Fruit fly (Drosophila melanogaster) whole organism, wandering third instar larva: Measurements from ENCODE around the gene gdl.

Experiments
- Abd-B ChIP-seq: fragments of >200 bp; optimal IDR thresholded peaks from 2 replicates; lab custom pipeline; 2017; ENCODE audit warnings: missing biosample characterization, missing genetic modification characterization
- CG9705 ChIP-seq: fragments of 200-800 bp; sonication (Bioruptor generic); optimal IDR thresholded peaks from 2 replicates; lab custom pipeline; 2018; ENCODE audit warnings: missing biosample characterization, mild to moderate bottlenecking, missing genetic modification characterization
- CrebA ChIP-seq: fragments of 200-800 bp; sonication (Bioruptor generic); optimal IDR thresholded peaks from 2 replicates; lab custom pipeline; 2016; ENCODE audit warnings: missing biosample characterization, mild to moderate bottlenecking, missing genetic modification characterization, borderline replicate concordance
- Dfd ChIP-seq: fragments of >200 bp; optimal IDR thresholded peaks from 2 replicates; lab custom pipeline; 2017; ENCODE audit warnings: missing biosample characterization, missing genetic modification characterization
- Dif ChIP-seq: fragments of 200-275, 200-300 bp; sonication (Bioruptor generic); optimal IDR thresholded peaks from 2 replicates; lab custom pipeline; 2018; ENCODE audit warnings: missing biosample characterization, missing genetic modification characterization; ENCODE audit not compliant: partially characterized antibody
- HLH106 ChIP-seq: fragments of 200-800 bp; optimal IDR thresholded peaks from 3 replicates; lab custom pipeline; 2019; ENCODE audit warnings: missing biosample characterization, mild to moderate bottlenecking, missing genetic modification characterization, moderate library complexity
- Hnf4 ChIP-seq: fragments of 200-800 bp; sonication (Bioruptor generic); optimal IDR thresholded peaks from 2 replicates; lab custom pipeline; 2016; ENCODE audit warnings: missing biosample characterization, mild to moderate bottlenecking, missing genetic modification characterization
- Hr78 ChIP-seq: fragments of >200 bp; optimal IDR thresholded peaks from 2 replicates; lab custom pipeline; 2017; ENCODE audit warnings: missing biosample characterization, missing genetic modification characterization
- Hr83 ChIP-seq: fragments of 200-300 bp; sonication (Bioruptor generic); optimal IDR thresholded peaks from 2 replicates; lab custom pipeline; 2016; ENCODE audit warnings: missing biosample characterization, mild to moderate bottlenecking, missing genetic modification characterization, moderate library complexity; ENCODE audit not compliant: poor library complexity, severe bottlenecking
- Jra ChIP-seq: sonication (Bioruptor generic); optimal IDR thresholded peaks from 2 replicates; lab custom pipeline; 2016; ENCODE audit warnings: missing biosample characterization, missing genetic modification characterization
- Mio ChIP-seq: sonication (Bioruptor generic); optimal IDR thresholded peaks from 2 replicates; lab custom pipeline; 2016; ENCODE audit warnings: missing biosample characterization, missing genetic modification characterization
- Myc ChIP-seq: fragments of >200 bp; optimal IDR thresholded peaks from 2 replicates; lab custom pipeline; 2017
- N ChIP-seq: fragments of >200 bp; optimal IDR thresholded peaks from 2 replicates; lab custom pipeline; 2018; ENCODE audit warnings: missing biosample characterization, missing external identifiers, missing genetic modification characterization
- OdsH ChIP-seq: fragments of 200-800 bp; sonication (Bioruptor generic); optimal IDR thresholded peaks from 2 replicates; lab custom pipeline; 2016; ENCODE audit warnings: missing biosample characterization, mild to moderate bottlenecking, missing genetic modification characterization
- Rel ChIP-seq, 2 experiments: fragments of 200-800 bp; sonication (Bioruptor generic) in 1 of 2; optimal IDR thresholded peaks; 2 replicates in 1 of 2; 3 replicates in 1 of 2; lab custom pipeline; 2016 to 2019; ENCODE audit warnings: mild to moderate bottlenecking in 2 of 2, missing biosample characterization in 2 of 2, missing genetic modification characterization in 2 of 2, moderate library complexity in 1 of 2
- Sp1 ChIP-seq: fragments of 200-800 bp; sonication (Bioruptor generic); optimal IDR thresholded peaks from 3 replicates; lab custom pipeline; 2019; ENCODE audit warnings: missing biosample characterization, mild to moderate bottlenecking, missing genetic modification characterization, moderate library complexity
- Vsx2 ChIP-seq: fragments of 200-300, 225-300 bp; sonication (Bioruptor generic); optimal IDR thresholded peaks from 2 replicates; lab custom pipeline; 2018; ENCODE audit warnings: missing biosample characterization, missing genetic modification characterization; ENCODE audit not compliant: partially characterized antibody
- br ChIP-seq: fragments of 200-800 bp; sonication (Bioruptor generic); optimal IDR thresholded peaks from 2 replicates; lab custom pipeline; 2016; ENCODE audit warnings: missing biosample characterization, missing genetic modification characterization
- dl ChIP-seq, 2 experiments: fragments of 175-275, 200-275 bp in 1 of 2; fragments of 200-275 bp in 1 of 2; sonication (Bioruptor generic); optimal IDR thresholded peaks; lab custom pipeline; 2018; ENCODE audit warnings: mild to moderate bottlenecking in 2 of 2, missing biosample characterization in 2 of 2, missing genetic modification characterization in 2 of 2, moderate library complexity in 2 of 2; ENCODE audit not compliant: partially characterized antibody in 2 of 2, insufficient read depth in 1 of 2
- ey ChIP-seq: fragments of 200-800 bp; sonication (Bioruptor generic); optimal IDR thresholded peaks from 2 replicates; lab custom pipeline; 2016; ENCODE audit warnings: missing biosample characterization, missing genetic modification characterization
- fru ChIP-seq: fragments of 200-800 bp; sonication (Bioruptor generic); optimal IDR thresholded peaks from 3 replicates; lab custom pipeline; 2016; ENCODE audit warnings: missing biosample characterization, mild to moderate bottlenecking, missing genetic modification characterization
- h ChIP-seq: fragments of 200-800 bp; sonication (Bioruptor generic); optimal IDR thresholded peaks from 3 replicates; lab custom pipeline; 2016; ENCODE audit warnings: missing biosample characterization, mild to moderate bottlenecking, missing genetic modification characterization
- jim ChIP-seq: fragments of 175-275, 200-325 bp; sonication (Bioruptor generic); optimal IDR thresholded peaks from 2 replicates; lab custom pipeline; 2016; ENCODE audit warnings: missing biosample characterization, mild to moderate bottlenecking, missing genetic modification characterization
- lola ChIP-seq: fragments of >200 bp; optimal IDR thresholded peaks from 2 replicates; lab custom pipeline; 2017; ENCODE audit warnings: missing biosample characterization, missing genetic modification characterization
- pan ChIP-seq: fragments of >200 bp; optimal IDR thresholded peaks from 2 replicates; lab custom pipeline; 2017
- psq ChIP-seq: fragments of 200-800 bp; sonication (Bioruptor generic); optimal IDR thresholded peaks from 3 replicates; lab custom pipeline; 2017; ENCODE audit warnings: missing biosample characterization, mild to moderate bottlenecking, missing genetic modification characterization, moderate library complexity
- rgr ChIP-seq: fragments of 200-800 bp; sonication (Bioruptor generic); optimal IDR thresholded peaks from 3 replicates; lab custom pipeline; 2016; ENCODE audit warnings: missing biosample characterization, mild to moderate bottlenecking, missing genetic modification characterization
- sage ChIP-seq: fragments of 200-800 bp; sonication (Bioruptor generic); optimal IDR thresholded peaks from 2 replicates; lab custom pipeline; 2016; ENCODE audit warnings: missing biosample characterization, mild to moderate bottlenecking, missing genetic modification characterization
- sv ChIP-seq: fragments of 200-800 bp; sonication (Bioruptor generic); optimal IDR thresholded peaks from 3 replicates; lab custom pipeline; 2016; ENCODE audit warnings: missing biosample characterization, missing genetic modification characterization
- tai ChIP-seq: sonication (Bioruptor generic); optimal IDR thresholded peaks from 2 replicates; lab custom pipeline; 2016; ENCODE audit warnings: missing biosample characterization, missing genetic modification characterization
- usp ChIP-seq: fragments of >200 bp; optimal IDR thresholded peaks from 2 replicates; lab custom pipeline; 2017; ENCODE audit warnings: missing biosample characterization, missing genetic modification characterization
- woc ChIP-seq: sonication (Bioruptor generic); optimal IDR thresholded peaks from 2 replicates; lab custom pipeline; 2016; ENCODE audit warnings: missing biosample characterization, mild to moderate bottlenecking, missing genetic modification characterization

The gdl gene

DNA sequence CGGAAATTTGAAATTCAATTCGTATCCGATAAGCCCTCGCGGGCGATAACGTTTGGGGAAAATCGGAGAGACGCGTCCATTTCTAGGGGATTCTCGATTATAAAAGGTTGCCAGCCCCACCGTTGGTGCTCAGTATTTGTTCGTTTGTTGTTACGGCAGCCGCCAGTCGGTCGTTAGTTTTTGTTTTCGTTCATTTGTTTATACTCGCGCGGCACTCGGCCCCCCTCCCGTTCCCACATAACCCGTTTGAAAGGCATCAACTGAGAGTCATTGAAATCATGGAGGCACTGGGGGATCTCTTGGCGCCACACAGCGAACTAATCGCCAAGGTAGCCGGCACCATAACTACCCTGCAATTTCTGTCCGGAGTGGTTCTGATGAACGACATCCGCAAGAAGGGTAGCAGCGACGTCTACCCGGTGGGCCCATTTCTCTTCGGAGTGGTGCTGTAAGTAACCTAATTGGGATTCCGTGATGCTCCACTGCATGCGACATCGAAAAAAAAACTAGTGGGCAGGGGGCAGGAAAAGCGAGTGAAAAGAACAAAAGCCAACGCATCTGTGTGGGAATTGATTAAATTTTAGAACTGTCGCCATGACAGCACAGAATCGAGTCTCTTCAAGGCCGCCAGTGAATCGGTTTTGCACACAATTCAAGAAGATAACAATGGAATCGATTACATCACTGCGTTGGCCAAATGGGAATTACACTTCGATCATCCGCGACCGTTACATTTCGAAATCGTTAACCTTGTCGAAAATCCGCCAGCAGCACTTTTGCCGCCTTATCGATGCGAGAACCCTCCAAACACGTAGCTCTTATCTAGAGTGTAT is 8.2 kb upstream of the gdl start, which contains the start of gene CG7272:
Gene CG7272, plus strand, starts transcription at position 126 of the 833 bp plus-strand sequence.
- TF ChIP-seq Hr78 (GFP tag; lab: Kevin White, UChicago) (no peak), OdsH (GFP tag; lab: Kevin White, UChicago) (no peak), Mio (no peak), Dfd (GFP tag; lab: Kevin White, UChicago) (no peak), woc (peak; percentile 29), br (GFP tag; lab: Kevin White, UChicago) (peak; percentile 42), Sp1 (peak; percentile 13), rgr (GFP tag; lab: Kevin White, UChicago) (peak; percentile 61), Dif (GFP tag; lab: Kevin White, UChicago) (peak; percentile 64), Jra (GFP tag; lab: Kevin White, UChicago) (no peak), tai (GFP tag; lab: Kevin White, UChicago) (no peak), Hr83 (GFP tag; lab: Kevin White, UChicago) (peak; percentile 30), Abd-B (GFP tag; lab: Kevin White, UChicago) (no peak), pan (lab: Kevin White, UChicago) (no peak), h (peak; percentile 51), sage (GFP tag; lab: Kevin White, UChicago) (no peak), jim (GFP tag; lab: Kevin White, UChicago) (peak; percentile 86), psq (GFP tag; lab: Kevin White, UChicago) (no peak), lola (GFP tag; lab: Kevin White, UChicago) (no peak), Rel (GFP tag; optimal IDR thresholded peaks at IDR 0.05; lab: Kevin White, UChicago) (no peak), Rel (tag; optimal IDR thresholded peaks at IDR 0.05; lab: Kevin White, UChicago) (peak; percentile 96), Vsx2 (GFP tag; lab: Kevin White, UChicago) (no peak), dl (GFP tag; optimal IDR thresholded peaks at IDR 0.05; lab: Kevin White, UChicago; ENCODE audit: insufficient read depth in 1 of 2, partially characterized antibody in 2 of 2) (no peak), CG9705 (no peak)

DNA sequence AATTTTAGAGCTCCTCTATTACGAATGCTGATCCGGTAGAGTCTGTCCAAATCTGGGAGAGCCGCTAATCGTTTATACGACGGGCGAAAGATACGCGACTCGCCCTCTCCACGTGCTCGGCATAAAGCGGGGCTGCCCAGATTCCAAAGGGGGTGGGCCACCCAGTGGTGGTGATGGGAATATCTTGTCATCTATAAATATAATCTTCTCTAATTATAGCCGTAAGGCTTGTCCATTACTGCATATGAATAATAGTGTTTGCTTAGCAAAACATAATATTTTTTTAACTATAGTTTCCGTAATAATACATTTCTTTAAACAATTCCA is 7.6 kb upstream of the gdl start:
- TF ChIP-seq dl (GFP tag; optimal IDR thresholded peaks at IDR 0.05; lab: Kevin White, UChicago; ENCODE audit: insufficient read depth in 1 of 2, partially characterized antibody in 2 of 2) (no peak), woc (peak; percentile 32)

DNA sequence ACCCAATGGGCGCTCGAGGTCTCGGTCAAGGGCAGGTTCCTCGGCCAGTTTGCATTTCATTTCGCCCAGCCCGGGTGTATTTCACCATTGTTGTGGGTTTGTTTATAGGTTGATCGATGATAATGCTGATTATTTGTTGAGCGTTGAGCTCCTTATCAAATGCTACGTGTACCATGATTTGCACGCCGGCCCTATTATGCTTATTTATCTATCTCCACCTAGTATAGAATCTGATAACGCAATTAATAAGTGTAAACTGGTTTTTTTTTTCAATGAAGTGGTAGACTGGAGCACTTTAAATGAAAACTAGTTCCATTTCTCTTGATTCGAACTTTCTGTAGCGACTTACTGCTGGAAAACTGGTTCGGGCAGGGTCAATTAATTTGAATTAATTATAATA is 7.0 kb upstream of the gdl start:
- TF ChIP-seq usp (no peak), OdsH (GFP tag; lab: Kevin White, UChicago) (no peak), fru (no peak), sv (no peak), lola (GFP tag; lab: Kevin White, UChicago) (no peak), pan (lab: Kevin White, UChicago) (no peak), N (GFP tag; lab: Kevin White, UChicago) (no peak), jim (GFP tag; lab: Kevin White, UChicago) (no peak), Myc (no peak), Dfd (GFP tag; lab: Kevin White, UChicago) (no peak), CG9705 (no peak), sage (GFP tag; lab: Kevin White, UChicago) (no peak), CrebA (GFP tag; lab: Kevin White, UChicago) (no peak), h (no peak), Hr78 (GFP tag; lab: Kevin White, UChicago) (no peak), HLH106 (no peak), Jra (GFP tag; lab: Kevin White, UChicago) (no peak), br (GFP tag; lab: Kevin White, UChicago) (no peak)

DNA sequence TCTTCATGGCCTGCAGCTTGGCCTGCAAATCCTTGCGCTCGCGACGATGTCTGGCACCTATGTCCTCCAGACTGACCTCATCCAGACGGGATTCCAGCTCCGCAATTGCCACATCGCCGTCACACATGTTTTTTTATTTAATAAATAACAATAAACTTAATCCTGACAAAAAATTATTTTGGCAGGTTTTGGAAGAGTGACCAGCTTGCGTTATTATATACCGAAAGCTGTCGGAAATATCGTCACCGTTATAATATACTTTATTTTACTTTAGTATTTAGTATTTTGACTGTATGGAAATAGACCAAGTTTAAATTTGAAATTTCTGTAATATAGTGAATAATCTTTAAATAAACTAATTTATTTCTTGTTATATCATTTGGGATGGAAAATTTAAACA is 4.6 kb upstream of the gdl start, which contains the start of gene CG7857:
Gene CG7857, minus strand, starts transcription at position 208 of the 400 bp plus-strand sequence.
- TF ChIP-seq ey (GFP tag; lab: Kevin White, UChicago), result no peak
- TF ChIP-seq Dfd (GFP tag; lab: Kevin White, UChicago), result no peak
- no peak for TF ChIP-seq dl (GFP tag; optimal IDR thresholded peaks at IDR 0.05; lab: Kevin White, UChicago; ENCODE audit: insufficient read depth in 1 of 2, partially characterized antibody in 2 of 2)
- TF ChIP-seq Hnf4, result no peak
- TF ChIP-seq sage (GFP tag; lab: Kevin White, UChicago), result peak; percentile 14
- TF ChIP-seq Rel (GFP tag; optimal IDR thresholded peaks at IDR 0.05; lab: Kevin White, UChicago), result no peak
- TF ChIP-seq Rel (tag; optimal IDR thresholded peaks at IDR 0.05; lab: Kevin White, UChicago), result peak; percentile 29
- TF ChIP-seq, all 38 proteins: peak for 2
